Worm (Caenorhabditis elegans) whole organism, mixed stage, embryonic: ENCODE results near the gene che-2.

ENCODE experiments used
- ceh-83 ChIP-seq: fragments of 200-800 bp; sonication (Bioruptor generic); optimal IDR thresholded peaks from 2 replicates; lab custom pipeline; 2018; ENCODE audit warnings: mild to moderate bottlenecking, missing genetic modification characterization, missing compliant biosample characterization
- ham-2 ChIP-seq: fragments of 200-800 bp; sonication (Bioruptor generic); optimal IDR thresholded peaks from 2 replicates; lab custom pipeline; 2018; ENCODE audit warnings: mild to moderate bottlenecking, missing genetic modification characterization, missing compliant biosample characterization
- lin-13 ChIP-seq: fragments of 150-350 bp; optimal IDR thresholded peaks from 2 replicates; lab custom pipeline; 2014; ENCODE audit warnings: missing biosample characterization, missing genetic modification characterization
- lin-32 ChIP-seq: fragments of 200-800 bp; sonication (Bioruptor generic); optimal IDR thresholded peaks from 2 replicates; lab custom pipeline; 2018; ENCODE audit warnings: mild to moderate bottlenecking, missing genetic modification characterization, missing compliant biosample characterization
- mep-1 ChIP-seq: fragments of 150-350 bp; optimal IDR thresholded peaks from 2 replicates; lab custom pipeline; 2017; ENCODE audit warnings: missing biosample characterization, missing genetic modification reagents, missing genetic modification characterization, inconsistent platforms
- nhr-76 ChIP-seq: sonication (generic microtip); optimal IDR thresholded peaks from 2 replicates; lab custom pipeline; 2017; ENCODE audit warnings: missing biosample characterization, missing genetic modification characterization
- snpc-4 ChIP-seq: fragments of 150-350 bp; optimal IDR thresholded peaks from 2 replicates; lab custom pipeline; 2014; ENCODE audit warnings: missing biosample characterization, missing genetic modification characterization
- sptf-1 ChIP-seq: sonication (generic microtip); optimal IDR thresholded peaks from 2 replicates; lab custom pipeline; 2017; ENCODE audit warnings: mild to moderate bottlenecking, missing genetic modification characterization, moderate library complexity, missing compliant biosample characterization
- unc-62 ChIP-seq: fragments of 150-350 bp; optimal IDR thresholded peaks from 2 replicates; lab custom pipeline; 2014; ENCODE audit warnings: missing biosample characterization, missing genetic modification reagents, missing genetic modification characterization

DNA sequence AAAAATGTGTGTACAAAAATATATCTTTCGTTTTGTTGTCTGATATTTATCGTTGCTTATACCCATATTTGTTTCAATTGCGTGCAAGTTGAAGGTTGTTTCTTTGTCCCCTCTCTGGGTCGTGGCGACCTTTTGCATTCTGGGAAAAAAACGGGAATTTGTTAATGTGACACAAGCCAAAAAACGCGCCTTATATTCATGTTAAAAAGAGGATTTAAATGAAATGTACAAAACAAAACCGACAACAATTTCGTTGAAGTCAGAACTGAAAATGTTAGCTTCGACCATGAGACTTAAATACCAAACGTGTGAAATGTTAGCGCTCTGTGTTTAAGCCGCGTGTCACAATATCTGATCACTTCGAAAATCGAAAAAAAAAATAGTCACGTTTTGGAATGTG lies 43.2 kb downstream of the che-2 start:
- TF ChIP-seq mep-1 (tag; lab: Kevin White, UChicago) = no peak
- TF ChIP-seq ham-2 (GFP tag; lab: Kevin White, UChicago) = no peak
- TF ChIP-seq lin-13 (tag; lab: Kevin White, UChicago) = no peak
- no peak for TF ChIP-seq unc-62
- TF ChIP-seq nhr-76 = no peak
- no peak for TF ChIP-seq ceh-83 (GFP tag; lab: Kevin White, UChicago)
- no peak for TF ChIP-seq lin-32
- TF ChIP-seq sptf-1 (tag; lab: Kevin White, UChicago) = no peak
- TF ChIP-seq snpc-4 (tag; lab: Kevin White, UChicago) = no peak
